Worm (Caenorhabditis elegans): Measurements from ENCODE around the gene C51E3.9.

Gene C51E3.9

ce11 chrV:10114329-10114728, 31.4 kb upstream of the C51E3.9 start, which contains the start of gene cht-5:
Gene cht-5, plus strand, starts transcription at chrV:10114629.
- no peak for TF ChIP-seq klf-2 (GFP tag; conservative IDR thresholded peaks at IDR 0.05)
- no peak for TF ChIP-seq ref-1 (GFP tag; conservative IDR thresholded peaks at IDR 0.05)
- no peak for TF ChIP-seq flt-1 (GFP tag; IDR thresholded peaks at IDR 0.05)
- TF ChIP-seq cog-1 (tag; optimal IDR thresholded peaks at IDR 0.05) = no peak
- TF ChIP-seq med-1 (GFP tag; optimal IDR thresholded peaks at IDR 0.05; ENCODE audit: insufficient read depth) = no peak
- no peak for TF ChIP-seq ztf-23 (GFP tag; IDR thresholded peaks at IDR 0.05)
- TF ChIP-seq ztf-29 (GFP tag; IDR thresholded peaks at IDR 0.05) = no peak
- TF ChIP-seq T22C8.4 (GFP tag; IDR thresholded peaks at IDR 0.05) = no peak
- TF ChIP-seq tab-1 (GFP tag; IDR thresholded peaks at IDR 0.05) = no peak

- TF ChIP-seq ztf-29 (GFP tag; IDR thresholded peaks at IDR 0.05) = no peak
- TF ChIP-seq klf-2 (GFP tag; conservative IDR thresholded peaks at IDR 0.05) = no peak
- no peak for TF ChIP-seq med-1 (GFP tag; optimal IDR thresholded peaks at IDR 0.05; ENCODE audit: insufficient read depth)
- TF ChIP-seq flt-1 (GFP tag; IDR thresholded peaks at IDR 0.05) = no peak
- TF ChIP-seq T22C8.4 (GFP tag; IDR thresholded peaks at IDR 0.05) = no peak
- TF ChIP-seq ref-1 (GFP tag; conservative IDR thresholded peaks at IDR 0.05) = no peak
- no peak for TF ChIP-seq cog-1 (tag; optimal IDR thresholded peaks at IDR 0.05)
- no peak for TF ChIP-seq tab-1 (GFP tag; IDR thresholded peaks at IDR 0.05)
- TF ChIP-seq ztf-23 (GFP tag; IDR thresholded peaks at IDR 0.05) = no peak
Measured at ce11 chrV:10117465-10117864, 28.3 kb upstream of the C51E3.9 start, which contains the start of gene C08B6.5. Gene C08B6.5, plus strand, starts transcription at chrV:10117765.

- TF ChIP-seq ztf-23 (GFP tag; IDR thresholded peaks at IDR 0.05) (no peak), cog-1 (tag; optimal IDR thresholded peaks at IDR 0.05) (no peak), tab-1 (GFP tag; IDR thresholded peaks at IDR 0.05) (no peak), ref-1 (GFP tag; conservative IDR thresholded peaks at IDR 0.05) (no peak), flt-1 (GFP tag; IDR thresholded peaks at IDR 0.05) (no peak), med-1 (GFP tag; optimal IDR thresholded peaks at IDR 0.05; ENCODE audit: insufficient read depth) (no peak), ztf-29 (GFP tag; IDR thresholded peaks at IDR 0.05) (no peak), T22C8.4 (GFP tag; IDR thresholded peaks at IDR 0.05) (no peak)
Measured at ce11 chrV:10120898-10121297, 24.9 kb upstream of the C51E3.9 start, which contains the start of gene srxa-18. Gene srxa-18, minus strand, starts transcription at chrV:10120997.

ce11 chrV:10122670-10123069, 23.1 kb upstream of the C51E3.9 start, which contains the start of gene srxa-19:
Gene srxa-19, minus strand, starts transcription at chrV:10122770.
- no peak for TF ChIP-seq flt-1 (GFP tag; IDR thresholded peaks at IDR 0.05)
- TF ChIP-seq med-1 (GFP tag; optimal IDR thresholded peaks at IDR 0.05; ENCODE audit: insufficient read depth) = no peak
- TF ChIP-seq klf-2 (GFP tag; conservative IDR thresholded peaks at IDR 0.05) = no peak
- TF ChIP-seq ztf-29 (GFP tag; IDR thresholded peaks at IDR 0.05) = no peak
- TF ChIP-seq ztf-23 (GFP tag; IDR thresholded peaks at IDR 0.05) = no peak
- no peak for TF ChIP-seq T22C8.4 (GFP tag; IDR thresholded peaks at IDR 0.05)
- no peak for TF ChIP-seq ref-1 (GFP tag; conservative IDR thresholded peaks at IDR 0.05)
- TF ChIP-seq cog-1 (tag; optimal IDR thresholded peaks at IDR 0.05) = no peak
- TF ChIP-seq tab-1 (GFP tag; IDR thresholded peaks at IDR 0.05) = no peak

- no peak for TF ChIP-seq ref-1 (GFP tag; conservative IDR thresholded peaks at IDR 0.05)
- TF ChIP-seq med-1 (GFP tag; optimal IDR thresholded peaks at IDR 0.05; ENCODE audit: insufficient read depth) = no peak
- TF ChIP-seq tab-1 (GFP tag; IDR thresholded peaks at IDR 0.05) = no peak
- TF ChIP-seq ztf-29 (GFP tag; IDR thresholded peaks at IDR 0.05) = no peak
- no peak for TF ChIP-seq klf-2 (GFP tag; conservative IDR thresholded peaks at IDR 0.05)
- no peak for TF ChIP-seq ztf-23 (GFP tag; IDR thresholded peaks at IDR 0.05)
- TF ChIP-seq cog-1 (tag; optimal IDR thresholded peaks at IDR 0.05) = no peak
- no peak for TF ChIP-seq flt-1 (GFP tag; IDR thresholded peaks at IDR 0.05)
- no peak for TF ChIP-seq T22C8.4 (GFP tag; IDR thresholded peaks at IDR 0.05)
Measured at ce11 chrV:10123324-10123723, 22.4 kb upstream of the C51E3.9 start, which contains the start of gene C08B6.6. Gene C08B6.6, plus strand, starts transcription at chrV:10123624.

- TF ChIP-seq flt-1 (GFP tag; IDR thresholded peaks at IDR 0.05) = no peak
- TF ChIP-seq ztf-23 (GFP tag; IDR thresholded peaks at IDR 0.05) = no peak
- no peak for TF ChIP-seq tab-1 (GFP tag; IDR thresholded peaks at IDR 0.05)
- no peak for TF ChIP-seq ztf-29 (GFP tag; IDR thresholded peaks at IDR 0.05)
- TF ChIP-seq cog-1 (tag; optimal IDR thresholded peaks at IDR 0.05) = no peak
- TF ChIP-seq med-1 (GFP tag; optimal IDR thresholded peaks at IDR 0.05; ENCODE audit: insufficient read depth) = no peak
Measured at ce11 chrV:10124799-10125548, 20.8 kb upstream of the C51E3.9 start, which contains the start of gene C08B6.10. Gene C08B6.10, plus strand, starts transcription at chrV:10125498.

ce11 chrV:10130195-10130594, 15.6 kb upstream of the C51E3.9 start, which contains the start of gene aos-1:
Gene aos-1, minus strand, starts transcription at chrV:10130295.
- TF ChIP-seq T22C8.4 (GFP tag; IDR thresholded peaks at IDR 0.05) = no peak
- TF ChIP-seq flt-1 (GFP tag; IDR thresholded peaks at IDR 0.05) = no peak
- no peak for TF ChIP-seq cog-1 (tag; optimal IDR thresholded peaks at IDR 0.05)
- no peak for TF ChIP-seq ztf-23 (GFP tag; IDR thresholded peaks at IDR 0.05)
- TF ChIP-seq tab-1 (GFP tag; IDR thresholded peaks at IDR 0.05) = no peak
- TF ChIP-seq med-1 (GFP tag; optimal IDR thresholded peaks at IDR 0.05; ENCODE audit: insufficient read depth) = no peak
- TF ChIP-seq klf-2 (GFP tag; conservative IDR thresholded peaks at IDR 0.05) = no peak
- TF ChIP-seq ztf-29 (GFP tag; IDR thresholded peaks at IDR 0.05) = no peak
- no peak for TF ChIP-seq ref-1 (GFP tag; conservative IDR thresholded peaks at IDR 0.05)

- TF ChIP-seq ref-1 (GFP tag; conservative IDR thresholded peaks at IDR 0.05) = no peak
- no peak for TF ChIP-seq cog-1 (tag; optimal IDR thresholded peaks at IDR 0.05)
- TF ChIP-seq T22C8.4 (GFP tag; IDR thresholded peaks at IDR 0.05) = no peak
- no peak for TF ChIP-seq tab-1 (GFP tag; IDR thresholded peaks at IDR 0.05)
Measured at ce11 chrV:10133277-10133676, 12.5 kb upstream of the C51E3.9 start.

- TF ChIP-seq ref-1 (GFP tag; conservative IDR thresholded peaks at IDR 0.05) (no peak), klf-2 (GFP tag; conservative IDR thresholded peaks at IDR 0.05) (no peak), ztf-23 (GFP tag; IDR thresholded peaks at IDR 0.05) (no peak), med-1 (GFP tag; optimal IDR thresholded peaks at IDR 0.05; ENCODE audit: insufficient read depth) (no peak)
Measured at ce11 chrV:10134077-10134693, 11.6 kb upstream of the C51E3.9 start, which contains the start of the genes C08B6.18, wdr-20 and C08B6.8. Gene C08B6.18, minus strand, starts transcription at chrV:10134127. Gene wdr-20, minus strand, starts transcription at chrV:10134158. Gene C08B6.8, plus strand, starts transcription at chrV:10134643.

Measured in whole organism, midembryonic.